Fruit fly (Drosophila melanogaster): ENCODE data around the gene Wdr81.

The Wdr81 gene

DNA sequence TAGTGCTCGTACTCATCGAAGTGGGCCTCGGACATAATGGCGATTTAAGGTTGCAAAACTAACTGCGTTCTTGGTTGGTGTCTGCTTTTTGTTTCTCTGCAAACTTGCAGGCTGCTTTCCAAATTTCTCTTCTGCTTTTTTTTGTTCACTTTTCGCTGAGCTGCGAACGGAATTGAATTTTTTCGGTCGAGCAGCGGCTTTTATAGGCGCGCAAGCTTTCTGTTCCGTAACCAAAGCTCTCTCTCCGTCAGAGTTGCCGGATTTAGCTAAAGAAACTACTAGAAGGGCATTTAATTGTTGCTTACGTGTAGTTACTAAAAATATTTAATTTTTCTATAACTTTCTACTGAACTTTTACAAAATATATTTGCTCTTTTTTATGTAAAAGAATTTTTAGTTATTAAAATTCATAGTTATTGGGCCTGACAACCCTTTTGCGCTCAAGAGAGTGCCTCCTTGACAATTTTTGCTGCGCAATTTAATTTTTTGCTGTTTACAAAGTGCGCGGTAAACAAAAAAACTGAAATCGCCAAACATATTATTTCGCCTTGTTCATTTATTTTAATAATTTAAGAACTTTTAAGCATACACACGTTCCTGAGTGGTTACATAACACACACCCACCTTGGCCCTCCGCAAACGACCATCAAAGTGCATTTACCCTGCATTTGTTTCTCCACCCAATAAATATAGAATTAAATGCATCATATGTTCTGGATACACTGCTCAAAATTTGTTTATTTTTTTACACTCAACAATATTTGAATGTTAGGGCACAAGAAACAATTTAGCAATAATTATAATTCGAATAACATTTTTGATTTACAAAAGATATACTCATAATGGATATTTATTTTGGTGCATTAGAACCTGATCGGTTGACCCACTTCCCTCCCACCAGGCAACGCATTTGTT lies 25.4 kb upstream of the Wdr81 start, which contains the start of gene CG6770 (continued):
- TF ChIP-seq CG15601 (tag; optimal IDR thresholded peaks at IDR 0.05) (peak; percentile 64), tap (tag; optimal IDR thresholded peaks at IDR 0.05) (peak; percentile 80), Doc3 (GFP tag; IDR thresholded peaks at IDR 0.05; ENCODE audit: partially characterized antibody) (no peak), exex (tag; optimal IDR thresholded peaks at IDR 0.05) (peak; percentile 67), CG17385 (GFP tag; optimal IDR thresholded peaks at IDR 0.05) (peak; percentile 77), psq (GFP tag; optimal IDR thresholded peaks at IDR 0.05) (no peak), CG17802 (tag; optimal IDR thresholded peaks at IDR 0.05) (no peak), D (optimal IDR thresholded peaks at IDR 0.05) (no peak), D (GFP tag; optimal IDR thresholded peaks at IDR 0.05) (no peak), CG13424 (tag; optimal IDR thresholded peaks at IDR 0.05) (peak; percentile 86), CrebB (tag; optimal IDR thresholded peaks at IDR 0.05) (peak; percentile 35), twi (tag; optimal IDR thresholded peaks at IDR 0.05) (no peak), Awh (GFP tag; IDR thresholded peaks at IDR 0.05) (peak; percentile 79), Lhr (GFP tag; optimal IDR thresholded peaks at IDR 0.05) (peak; percentile 32), CG9817 (tag; optimal IDR thresholded peaks at IDR 0.05) (peak; percentile 73), tna (GFP tag; IDR thresholded peaks at IDR 0.05; ENCODE audit: partially characterized antibody) (peak; percentile 54; the same call in 1 of the 2 replicates), Ravus (GFP tag; IDR thresholded peaks at IDR 0.05) (no peak; the same call in 1 of the 2 replicates), CG17361 (GFP tag; IDR thresholded peaks at IDR 0.05) (peak; percentile 81), tgo (GFP tag; IDR thresholded peaks at IDR 0.05) (peak; percentile 88), CG14014 (GFP tag; IDR thresholded peaks at IDR 0.05) (peak; percentile 89), lov (optimal IDR thresholded peaks at IDR 0.05) (no peak), lov (GFP tag; IDR thresholded peaks at IDR 0.05) (peak; percentile 42; the same call in 1 of the 3 replicates), Opbp (GFP tag; IDR thresholded peaks at IDR 0.05; ENCODE audit: partially characterized antibody) (0 out of 3 replicates have a peak, but pooled peaks have one; percentile 51), Dip3 (GFP tag; optimal IDR thresholded peaks at IDR 0.05) (peak; percentile 26), tll (GFP tag; optimal IDR thresholded peaks at IDR 0.05) (no peak), ci (GFP tag; IDR thresholded peaks at IDR 0.05) (peak; percentile 89), hkb (optimal IDR thresholded peaks at IDR 0.05) (no peak), hkb (GFP tag; IDR thresholded peaks at IDR 0.05) (peak; percentile 93), CG4282 (GFP tag; optimal IDR thresholded peaks at IDR 0.05) (peak; percentile 16), chn (GFP tag; optimal IDR thresholded peaks at IDR 0.05) (peak; percentile 47), Ada2b (GFP tag; IDR thresholded peaks at IDR 0.05) (peak; percentile 80), CG7372 (GFP tag; IDR thresholded peaks at IDR 0.05) (peak; percentile 67; the same call in 1 of the 2 replicates), CG15479 (GFP tag; optimal IDR thresholded peaks at IDR 0.05) (no peak), CG3838 (GFP tag; optimal IDR thresholded peaks at IDR 0.05) (peak; percentile 56), vfl (GFP tag; optimal IDR thresholded peaks at IDR 0.05) (peak; percentile 63), NfI (GFP tag; optimal IDR thresholded peaks at IDR 0.05) (peak; percentile 83), prd (optimal IDR thresholded peaks at IDR 0.05) (no peak), prd (GFP tag; IDR thresholded peaks at IDR 0.05) (peak; percentile 93), CG4404 (GFP tag; IDR thresholded peaks at IDR 0.05) (peak; percentile 57; the same call in 1 of the 2 replicates), CG2202 (tag; optimal IDR thresholded peaks at IDR 0.05) (no peak), pfk (GFP tag; optimal IDR thresholded peaks at IDR 0.05) (peak; percentile 54), stwl (tag; optimal IDR thresholded peaks at IDR 0.05) (no peak), Sin3A (optimal IDR thresholded peaks at IDR 0.05) (no peak), Nf-YA (GFP tag; IDR thresholded peaks at IDR 0.05) (peak; percentile 55), Lpt (GFP tag; optimal IDR thresholded peaks at IDR 0.05) (no peak), Abd-B (GFP tag; optimal IDR thresholded peaks at IDR 0.05) (no peak), fd3F (GFP tag; optimal IDR thresholded peaks at IDR 0.05) (peak; percentile 84), disco-r (GFP tag; optimal IDR thresholded peaks at IDR 0.05) (no peak), corto (GFP tag; optimal IDR thresholded peaks at IDR 0.05) (peak; percentile 50)
